Worm (Caenorhabditis elegans): ENCODE measurements around the gene K03B8.6.

The K03B8.6 gene

ce11 chrV:11435242-11435641, 27.9 kb downstream of the K03B8.6 start:
- TF ChIP-seq nhr-12 (tag; optimal IDR thresholded peaks at IDR 0.05), result no peak
- TF ChIP-seq M03D4.4 (tag; optimal IDR thresholded peaks at IDR 0.05), result no peak

- no peak for TF ChIP-seq lin-32 (GFP tag; optimal IDR thresholded peaks at IDR 0.05)
- peak; percentile 47 for TF ChIP-seq zip-8 (tag; optimal IDR thresholded peaks at IDR 0.05)
- no peak for TF ChIP-seq blmp-1 (tag; optimal IDR thresholded peaks at IDR 0.05)
- TF ChIP-seq nhr-2 (tag; optimal IDR thresholded peaks at IDR 0.05), result no peak
- no peak for TF ChIP-seq cnd-1 (tag; optimal IDR thresholded peaks at IDR 0.05)
- peak; percentile 67 for TF ChIP-seq ces-1 (GFP tag; optimal IDR thresholded peaks at IDR 0.05)
- no peak for TF ChIP-seq mls-2 (tag; optimal IDR thresholded peaks at IDR 0.05)
- TF ChIP-seq ceh-43 (GFP tag; optimal IDR thresholded peaks at IDR 0.05), result no peak
- no peak for TF ChIP-seq ceh-83 (GFP tag; optimal IDR thresholded peaks at IDR 0.05)
- no peak for TF ChIP-seq pha-4 (tag; optimal IDR thresholded peaks at IDR 0.05)
- TF ChIP-seq nhr-237 (tag; optimal IDR thresholded peaks at IDR 0.05), result no peak
- TF ChIP-seq elt-1 (tag; optimal IDR thresholded peaks at IDR 0.05; ENCODE audit: borderline replicate concordance, insufficient read depth), result no peak
- TF ChIP-seq mep-1 (tag; optimal IDR thresholded peaks at IDR 0.05), result no peak
- TF ChIP-seq hlh-1 (tag; optimal IDR thresholded peaks at IDR 0.05), result no peak
- no peak for TF ChIP-seq elt-3 (tag; optimal IDR thresholded peaks at IDR 0.05)
- no peak for TF ChIP-seq mab-5 (tag; optimal IDR thresholded peaks at IDR 0.05)
- TF ChIP-seq unc-120 (tag; optimal IDR thresholded peaks at IDR 0.05; ENCODE audit: poor library complexity, severe bottlenecking), result no peak
Measured at ce11 chrV:11436407-11436806, 29.0 kb downstream of the K03B8.6 start.

- TF ChIP-seq mls-2 (tag; optimal IDR thresholded peaks at IDR 0.05) (no peak), cnd-1 (tag; optimal IDR thresholded peaks at IDR 0.05) (no peak), unc-39 (tag; optimal IDR thresholded peaks at IDR 0.05) (no peak), M03D4.4 (tag; optimal IDR thresholded peaks at IDR 0.05) (no peak), unc-62 (GFP tag; optimal IDR thresholded peaks at IDR 0.05) (no peak), sptf-1 (tag; optimal IDR thresholded peaks at IDR 0.05) (no peak), ztf-11 (tag; optimal IDR thresholded peaks at IDR 0.05) (no peak), snpc-4 (tag; optimal IDR thresholded peaks at IDR 0.05) (no peak), ceh-83 (GFP tag; optimal IDR thresholded peaks at IDR 0.05) (no peak), mab-5 (tag; optimal IDR thresholded peaks at IDR 0.05) (no peak), flh-1 (GFP tag; optimal IDR thresholded peaks at IDR 0.05) (no peak), nhr-237 (tag; optimal IDR thresholded peaks at IDR 0.05) (no peak), ceh-43 (GFP tag; optimal IDR thresholded peaks at IDR 0.05) (no peak), drap-1 (GFP tag; optimal IDR thresholded peaks at IDR 0.05) (no peak)
Measured at ce11 chrV:11438464-11438863, 31.1 kb downstream of the K03B8.6 start, which contains the start of gene dmsr-1. TSS of gene dmsr-1 (plus strand) at chrV:11438764.

ce11 chrV:11439202-11439601, 31.8 kb downstream of the K03B8.6 start:
- TF ChIP-seq sem-2 (GFP tag; optimal IDR thresholded peaks at IDR 0.05), result no peak

ce11 chrV:11443503-11443902, 36.1 kb downstream of the K03B8.6 start, which contains the start of gene F57B7.2:
TSS of gene F57B7.2 (minus strand) at chrV:11443603.
- TF ChIP-seq lin-32 (GFP tag; optimal IDR thresholded peaks at IDR 0.05) (no peak), elt-1 (tag; optimal IDR thresholded peaks at IDR 0.05; ENCODE audit: borderline replicate concordance, insufficient read depth) (no peak), M03D4.4 (tag; optimal IDR thresholded peaks at IDR 0.05) (no peak), ceh-39 (tag; optimal IDR thresholded peaks at IDR 0.05) (no peak), ceh-83 (GFP tag; optimal IDR thresholded peaks at IDR 0.05) (no peak), ceh-43 (GFP tag; optimal IDR thresholded peaks at IDR 0.05) (no peak), pha-4 (tag; optimal IDR thresholded peaks at IDR 0.05) (no peak), flh-1 (GFP tag; optimal IDR thresholded peaks at IDR 0.05) (no peak)

ce11 chrV:11445375-11445774, 38.0 kb downstream of the K03B8.6 start:
- TF ChIP-seq tbx-8 (GFP tag; optimal IDR thresholded peaks at IDR 0.05), result no peak
- TF ChIP-seq M03D4.4 (tag; optimal IDR thresholded peaks at IDR 0.05), result peak; percentile 4
- TF ChIP-seq sptf-1 (tag; optimal IDR thresholded peaks at IDR 0.05), result no peak
- TF ChIP-seq drap-1 (GFP tag; optimal IDR thresholded peaks at IDR 0.05), result peak; percentile 12
- no peak for TF ChIP-seq zip-8 (tag; optimal IDR thresholded peaks at IDR 0.05)
- TF ChIP-seq lsy-2 (tag; optimal IDR thresholded peaks at IDR 0.05), result no peak
- peak; percentile 44 for TF ChIP-seq ces-1 (GFP tag; optimal IDR thresholded peaks at IDR 0.05)
- no peak for TF ChIP-seq pha-4 (tag; optimal IDR thresholded peaks at IDR 0.05)
- no peak for TF ChIP-seq nhr-2 (tag; optimal IDR thresholded peaks at IDR 0.05)
- no peak for TF ChIP-seq blmp-1 (tag; optimal IDR thresholded peaks at IDR 0.05)
- no peak for TF ChIP-seq unc-39 (tag; optimal IDR thresholded peaks at IDR 0.05)
- peak; percentile 4 for TF ChIP-seq mls-2 (tag; optimal IDR thresholded peaks at IDR 0.05)
